Worm (Caenorhabditis elegans): ENCODE measurements around the gene Y54E2A.7.

Gene Y54E2A.7

DNA sequence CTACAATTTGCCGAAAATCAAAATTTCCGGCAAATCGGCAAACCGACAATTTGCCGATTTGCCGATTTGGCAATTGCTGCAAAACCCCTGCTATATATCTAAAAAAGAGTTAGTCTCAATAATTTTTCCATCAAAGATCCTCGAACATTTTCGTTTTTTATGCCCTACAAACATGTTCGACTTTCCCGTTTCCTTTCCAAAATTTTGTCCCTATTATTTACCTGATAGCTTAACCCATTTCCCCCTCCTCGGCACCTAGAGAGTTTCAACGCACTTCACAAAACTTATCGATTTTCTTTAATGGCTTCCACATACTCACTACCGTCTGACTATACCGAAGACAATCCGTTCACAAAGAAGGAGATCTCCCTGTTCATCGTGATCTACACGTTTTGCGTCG is 35.9 kb upstream of the Y54E2A.7 start, which contains the start of gene W01D2.6:
TSS of gene W01D2.6 (plus strand) at position 301 of the 400 bp plus-strand sequence.
- TF ChIP-seq Y79H2A.3 (GFP tag; conservative IDR thresholded peaks at IDR 0.05) (no peak), Y53G8AR.9 (GFP tag; conservative IDR thresholded peaks at IDR 0.05) (no peak), mcd-1 (GFP tag; IDR thresholded peaks at IDR 0.05) (no peak)

- TF ChIP-seq ztf-6 (GFP tag; IDR thresholded peaks at IDR 0.05) (no peak), chd-7 (tag; optimal IDR thresholded peaks at IDR 0.05) (no peak), mcd-1 (GFP tag; IDR thresholded peaks at IDR 0.05) (no peak), B0019.2 (GFP tag; conservative IDR thresholded peaks at IDR 0.05) (no peak), F52B5.7 (tag; optimal IDR thresholded peaks at IDR 0.05) (no peak), snpc-1.3 (tag; optimal IDR thresholded peaks at IDR 0.05; ENCODE audit: insufficient read depth) (no peak), attf-5 (GFP tag; optimal IDR thresholded peaks at IDR 0.05) (no peak), ZK185.1 (tag; optimal IDR thresholded peaks at IDR 0.05; ENCODE audit: poor library complexity, severe bottlenecking) (no peak), Y56A3A.18 (GFP tag; IDR thresholded peaks at IDR 0.05) (no peak), F23B12.7 (tag; optimal IDR thresholded peaks at IDR 0.05; ENCODE audit: insufficient read depth) (no peak), sptf-2 (GFP tag; optimal IDR thresholded peaks at IDR 0.05) (no peak), hsf-1 (GFP tag; IDR thresholded peaks at IDR 0.05) (no peak)
These were observed 32.9 kb upstream of the Y54E2A.7 start, which contains the start of gene srt-11 for ce11 chrII:14805686-14806085. srt-11 (plus strand) TSS chrII:14805986.

DNA sequence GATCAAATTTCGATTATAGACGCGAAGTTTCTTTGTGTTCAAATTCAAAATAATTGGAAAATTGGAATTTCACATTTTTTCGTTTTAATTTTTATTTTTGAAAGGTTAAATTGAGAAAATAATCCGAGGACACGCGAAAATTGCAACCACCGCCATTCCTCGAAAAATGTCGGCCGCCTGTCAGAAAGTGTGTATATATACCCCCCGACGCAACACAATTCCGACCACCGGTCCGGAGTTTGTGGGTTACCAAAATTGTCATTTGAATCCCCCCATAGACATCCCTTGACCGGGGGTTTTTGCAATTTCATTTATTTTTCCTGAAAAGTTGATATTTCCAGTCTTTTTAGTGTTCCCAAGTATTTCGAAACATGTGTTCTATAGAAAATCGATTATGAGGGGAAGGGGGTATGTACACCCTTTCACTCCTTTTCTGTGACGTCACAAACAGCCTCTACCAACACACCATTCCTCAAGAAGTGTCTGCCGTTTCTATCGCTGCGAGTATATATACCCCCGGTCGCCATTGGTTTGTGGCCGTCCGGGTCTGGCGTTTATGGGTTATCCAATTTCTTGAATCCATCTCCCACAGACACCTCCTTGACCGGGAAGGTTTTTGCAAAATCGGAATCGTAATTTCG is 31.6 kb upstream of the Y54E2A.7 start, which contains the start of gene W01D2.3:
TSS of gene W01D2.3 (minus strand) at position 51 of the 641 bp plus-strand sequence.
- TF ChIP-seq zim-3 (tag; optimal IDR thresholded peaks at IDR 0.05): peak; percentile 77
- peak in 1 of 2 experiments; percentile 18 for TF ChIP-seq rec-8 (tag; optimal IDR thresholded peaks at IDR 0.05)
- 0 out of 2 replicates have a peak, but pooled peaks have one; percentile 6 for TF ChIP-seq bed-2 (GFP tag; IDR thresholded peaks at IDR 0.05)
- TF ChIP-seq ztf-18 (tag; optimal IDR thresholded peaks at IDR 0.05): peak; percentile 38
- peak; percentile 43 for TF ChIP-seq ztf-3 (GFP tag; optimal IDR thresholded peaks at IDR 0.05)
- peak; percentile 0 for TF ChIP-seq unc-62 (GFP tag; optimal IDR thresholded peaks at IDR 0.05)
- peak; percentile 64 for TF ChIP-seq gei-17 (GFP tag; optimal IDR thresholded peaks at IDR 0.05)
- TF ChIP-seq pbrm-1 (GFP tag; IDR thresholded peaks at IDR 0.05): peak; percentile 47; the same call in 1 of the 2 replicates
- TF ChIP-seq xnd-1 (tag; optimal IDR thresholded peaks at IDR 0.05): peak; percentile 39
- TF ChIP-seq F57C9.4 (tag; optimal IDR thresholded peaks at IDR 0.05): no peak
- peak; percentile 23 for TF ChIP-seq F22D6.2 (tag; optimal IDR thresholded peaks at IDR 0.05)
- TF ChIP-seq somi-1 (GFP tag; optimal IDR thresholded peaks at IDR 0.05): peak; percentile 56
- TF ChIP-seq nfyb-1 (GFP tag; IDR thresholded peaks at IDR 0.05): peak; percentile 82
- TF ChIP-seq madf-8 (GFP tag; conservative IDR thresholded peaks at IDR 0.05): no peak
- peak; percentile 44; the same call in 1 of the 2 replicates for TF ChIP-seq Y53G8AR.9 (GFP tag; conservative IDR thresholded peaks at IDR 0.05)
- TF ChIP-seq madf-6 (GFP tag; IDR thresholded peaks at IDR 0.05): peak; percentile 41
- TF ChIP-seq tlf-1 (GFP tag; optimal IDR thresholded peaks at IDR 0.05): peak; percentile 45
- TF ChIP-seq tbp1 (GFP tag; optimal IDR thresholded peaks at IDR 0.05): peak; percentile 81
- TF ChIP-seq F39B2.1 (GFP tag; IDR thresholded peaks at IDR 0.05): no peak
- TF ChIP-seq ceh-27 (GFP tag; optimal IDR thresholded peaks at IDR 0.05): peak; percentile 52
- TF ChIP-seq ztf-22 (GFP tag; optimal IDR thresholded peaks at IDR 0.05): peak; percentile 21
- TF ChIP-seq C06A6.2 (GFP tag; conservative IDR thresholded peaks at IDR 0.05): peak; percentile 55; the same call in 1 of the 2 replicates
- peak; percentile 36 to 68 for TF ChIP-seq let-607 (tag; optimal IDR thresholded peaks at IDR 0.05)
- peak; percentile 30 for TF ChIP-seq nhr-90 (tag; optimal IDR thresholded peaks at IDR 0.05)
- TF ChIP-seq unc-130 (GFP tag; optimal IDR thresholded peaks at IDR 0.05): peak; percentile 20
- no peak for TF ChIP-seq hlh-26 (GFP tag; conservative IDR thresholded peaks at IDR 0.05)
- TF ChIP-seq lin-40 (tag; optimal IDR thresholded peaks at IDR 0.05): peak; percentile 89
- peak; percentile 96 for TF ChIP-seq snpc-4 (GFP tag; optimal IDR thresholded peaks at IDR 0.05)
- TF ChIP-seq snpc-4 (tag; optimal IDR thresholded peaks at IDR 0.05): peak; percentile 98 to 100 (median 99)
- 0 out of 2 replicates have a peak, but pooled peaks have one; percentile 10 for TF ChIP-seq rcor-1 (GFP tag; IDR thresholded peaks at IDR 0.05)

Measured in whole organism, young adult.